Fruit fly (Drosophila melanogaster) whole organism, embryonic: Measurements from ENCODE around the gene Hip14.

ENCODE experiments used
- Ada2b ChIP-seq: fragments of 200-800 bp; sonication (Bioruptor generic); IDR thresholded peaks from 2 replicates; pipeline ENCODE4 v1.3.6; 2022; ENCODE audit warnings: missing biosample characterization, missing genetic modification characterization
- Aef1 ChIP-seq: fragments of 200-800 bp; sonication (Bioruptor generic); IDR thresholded peaks from 3 replicates; pipeline ENCODE4 v1.3.6; 2022; ENCODE audit warnings: missing biosample characterization, missing genetic modification characterization
- Awh ChIP-seq: fragments of 200-800 bp; sonication (Bioruptor generic); IDR thresholded peaks from 2 replicates; pipeline ENCODE4, ENCODE4 v1.3.6; 2022; ENCODE audit warnings: missing biosample characterization, missing genetic modification characterization
- Blimp-1 ChIP-seq: fragments of 200-800 bp; sonication (Bioruptor generic); optimal IDR thresholded peaks from 3 replicates; lab custom pipeline; 2018; ENCODE audit warnings: missing biosample characterization, missing genetic modification characterization, mild to moderate bottlenecking, moderate library complexity, missing genetic modification reagents
- CG10147 ChIP-seq: fragments of 200-800 bp; sonication (Bioruptor generic); optimal IDR thresholded peaks from 2 replicates; lab custom pipeline; 2019; ENCODE audit warnings: missing biosample characterization, mild to moderate bottlenecking, missing genetic modification characterization, moderate library complexity
- CG10959 ChIP-seq: fragments of 200-800 bp; sonication (Bioruptor generic); IDR thresholded peaks from 2 replicates; pipeline ENCODE4 v1.3.6; 2022; ENCODE audit warnings: missing biosample characterization, missing genetic modification characterization
- CG11504 ChIP-seq: fragments of 200-800 bp; sonication (Bioruptor generic); optimal IDR thresholded peaks from 3 replicates; lab custom pipeline; 2019; ENCODE audit warnings: missing biosample characterization, mild to moderate bottlenecking, missing genetic modification characterization, moderate library complexity
- CG12744 ChIP-seq: fragments of 200-800 bp; sonication (Bioruptor generic); optimal IDR thresholded peaks from 2 replicates; lab custom pipeline; 2016; ENCODE audit warnings: missing biosample characterization, missing genetic modification characterization
- CG14014 ChIP-seq: fragments of 200-800 bp; sonication (Bioruptor generic); IDR thresholded peaks from 2 replicates; pipeline ENCODE4 v1.3.6; 2022; ENCODE audit warnings: missing biosample characterization, missing genetic modification characterization
- CG14441 ChIP-seq: fragments of 200-800 bp; sonication (Bioruptor generic); IDR thresholded peaks from 2 replicates; pipeline ENCODE4 v1.3.6; 2022; ENCODE audit warnings: missing biosample characterization, missing genetic modification characterization
- CG15696 ChIP-seq: fragments of 200-800 bp; sonication (Bioruptor generic); optimal IDR thresholded peaks from 2 replicates; lab custom pipeline; 2019; ENCODE audit warnings: missing biosample characterization, mild to moderate bottlenecking, missing genetic modification characterization, moderate library complexity
- CG1792 ChIP-seq: fragments of 200-800 bp; sonication (Bioruptor generic); optimal IDR thresholded peaks from 2 replicates; lab custom pipeline; 2016; ENCODE audit warnings: missing biosample characterization, missing genetic modification characterization
- CG31224 ChIP-seq: fragments of 200-800 bp; sonication (Bioruptor generic); IDR thresholded peaks from 2 replicates; pipeline ENCODE4 v1.3.6; 2022; ENCODE audit warnings: missing biosample characterization, missing genetic modification characterization
- CG3838 ChIP-seq: fragments of 200-800 bp; sonication (Bioruptor generic); optimal IDR thresholded peaks from 3 replicates; lab custom pipeline; 2016; ENCODE audit warnings: missing biosample characterization, missing genetic modification characterization
- CG4404 ChIP-seq: fragments of 200-800 bp; sonication (Bioruptor generic); IDR thresholded peaks from 2 replicates; pipeline ENCODE4 v1.3.6; 2022; ENCODE audit warnings: missing biosample characterization, missing genetic modification characterization
- CG6765 ChIP-seq: fragments of 200-800 bp; sonication (Bioruptor generic); optimal IDR thresholded peaks from 3 replicates; lab custom pipeline; 2017; ENCODE audit warnings: missing biosample characterization, mild to moderate bottlenecking, missing genetic modification characterization
- CG8089 ChIP-seq: fragments of 200-800 bp; sonication (Bioruptor generic); optimal IDR thresholded peaks from 3 replicates; lab custom pipeline; 2016; ENCODE audit warnings: missing biosample characterization, missing genetic modification characterization
- CoRest ChIP-seq: fragments of 200-800 bp; sonication (Bioruptor generic); optimal IDR thresholded peaks from 3 replicates; lab custom pipeline; 2018; ENCODE audit warnings: missing biosample characterization, mild to moderate bottlenecking, missing genetic modification characterization, moderate library complexity
- CrebB ChIP-seq: fragments of 200-800 bp; sonication (Bioruptor generic); optimal IDR thresholded peaks from 3 replicates; lab custom pipeline; 2018; ENCODE audit warnings: missing biosample characterization, mild to moderate bottlenecking, missing genetic modification characterization
- Dfd ChIP-seq, 2 experiments: fragments of >200 bp; optimal IDR thresholded peaks; 2 replicates each; lab custom pipeline; 2017; ENCODE audit warnings: missing biosample characterization in 2 of 2, missing genetic modification characterization in 2 of 2
- E2f1 ChIP-seq: fragments of 200-800 bp; sonication (Bioruptor generic); IDR thresholded peaks from 2 replicates; pipeline ENCODE4 v1.3.6; 2022; ENCODE audit warnings: missing biosample characterization, missing genetic modification characterization
- E2f2 ChIP-seq: fragments of 200-800 bp; sonication (Bioruptor generic); IDR thresholded peaks from 2 replicates; pipeline ENCODE4 v1.3.6; 2022; ENCODE audit warnings: missing biosample characterization, missing genetic modification characterization
- Gsc ChIP-seq: fragments of 200-800 bp; sonication (Bioruptor generic); IDR thresholded peaks from 2 replicates; pipeline ENCODE4 v1.3.6; 2022; ENCODE audit warnings: missing biosample characterization, missing genetic modification characterization
- HLH4C ChIP-seq: fragments of 200-800 bp; sonication (Bioruptor generic); IDR thresholded peaks from 3 replicates; pipeline ENCODE4 v1.3.6; 2022; ENCODE audit warnings: missing biosample characterization, missing genetic modification characterization; ENCODE audit not compliant: partially characterized antibody
- HmgZ ChIP-seq: fragments of 200-800 bp; sonication (Bioruptor generic); optimal IDR thresholded peaks from 2 replicates; lab custom pipeline; 2018; ENCODE audit warnings: missing biosample characterization, mild to moderate bottlenecking, missing genetic modification characterization
- MBD-R2 ChIP-seq: fragments of 200-800 bp; sonication (Bioruptor generic); IDR thresholded peaks from 2 replicates; pipeline ENCODE4 v1.3.6; 2022; ENCODE audit warnings: missing biosample characterization, missing genetic modification characterization
- Nf-YA ChIP-seq: fragments of 200-800 bp; sonication (Bioruptor generic); IDR thresholded peaks from 2 replicates; pipeline ENCODE4 v1.3.6; 2022; ENCODE audit warnings: missing biosample characterization, missing genetic modification characterization
- Oli ChIP-seq: fragments of 200-800 bp; sonication (Bioruptor generic); optimal IDR thresholded peaks from 2 replicates; lab custom pipeline; 2018; ENCODE audit warnings: missing biosample characterization, mild to moderate bottlenecking, missing genetic modification characterization, moderate library complexity
- Sry-β ChIP-seq: fragments of 200-800 bp; sonication (Bioruptor generic); optimal IDR thresholded peaks from 2 replicates; lab custom pipeline; 2018; ENCODE audit warnings: missing biosample characterization, mild to moderate bottlenecking, missing genetic modification characterization, moderate library complexity
- Taf1 ChIP-seq: fragments of 200-800 bp; sonication (Bioruptor generic); IDR thresholded peaks from 2 replicates; pipeline ENCODE4 v1.3.6; 2022; ENCODE audit warnings: missing biosample characterization, missing genetic modification characterization
- Tbp ChIP-seq: fragments of >200 bp; optimal IDR thresholded peaks from 2 replicates; lab custom pipeline; 2018; ENCODE audit warnings: missing biosample characterization, missing genetic modification characterization
- Vsx1 ChIP-seq: fragments of 200-800 bp; sonication (Bioruptor generic); optimal IDR thresholded peaks from 2 replicates; lab custom pipeline; 2017; ENCODE audit warnings: missing biosample characterization, mild to moderate bottlenecking, missing genetic modification characterization, missing genetic modification reagents
- chm ChIP-seq: fragments of 200-800 bp; sonication (Bioruptor generic); IDR thresholded peaks from 2 replicates; pipeline ENCODE4 v1.3.6; 2022; ENCODE audit warnings: missing biosample characterization, missing genetic modification characterization
- cwo ChIP-seq: fragments of 200-800 bp; sonication (Bioruptor generic); optimal IDR thresholded peaks from 3 replicates; lab custom pipeline; 2017; ENCODE audit warnings: missing biosample characterization, missing genetic modification characterization, mild to moderate bottlenecking, moderate library complexity, missing genetic modification reagents
- danr ChIP-seq: fragments of 200-800 bp; sonication (Bioruptor generic); IDR thresholded peaks from 2 replicates; pipeline ENCODE4 v1.3.6; 2022; ENCODE audit warnings: missing biosample characterization, missing genetic modification characterization
- dysf ChIP-seq: fragments of 200-800 bp; sonication (Bioruptor generic); IDR thresholded peaks from 3 replicates; pipeline ENCODE4 v1.3.6; 2022; ENCODE audit warnings: missing biosample characterization, missing genetic modification characterization
- fd96Cb ChIP-seq: fragments of 200-800 bp; sonication (Bioruptor generic); optimal IDR thresholded peaks from 2 replicates; lab custom pipeline; 2018; ENCODE audit warnings: missing biosample characterization, mild to moderate bottlenecking, missing genetic modification characterization, moderate library complexity
- kni ChIP-seq: fragments of 200-800 bp; sonication (Bioruptor generic); optimal IDR thresholded peaks from 3 replicates; lab custom pipeline; 2017; ENCODE audit warnings: mild to moderate bottlenecking, missing biosample characterization, missing genetic modification reagents, missing genetic modification characterization
- luna ChIP-seq: fragments of 200-800 bp; sonication (Bioruptor generic); optimal IDR thresholded peaks from 2 replicates; lab custom pipeline; 2016; ENCODE audit warnings: missing biosample characterization, missing genetic modification characterization
- pb ChIP-seq: fragments of 200-800 bp; sonication (Bioruptor generic); optimal IDR thresholded peaks from 3 replicates; lab custom pipeline; 2016; ENCODE audit warnings: missing biosample characterization, missing genetic modification characterization
- psq ChIP-seq: fragments of 200-800 bp; sonication (Bioruptor generic); optimal IDR thresholded peaks from 2 replicates; lab custom pipeline; 2017; ENCODE audit warnings: missing biosample characterization, missing genetic modification characterization
- salm ChIP-seq: fragments of 200-800 bp; sonication (Bioruptor generic); optimal IDR thresholded peaks from 2 replicates; lab custom pipeline; 2018; ENCODE audit warnings: missing biosample characterization, mild to moderate bottlenecking, missing genetic modification characterization
- schlank ChIP-seq: fragments of 200-800 bp; sonication (Bioruptor generic); optimal IDR thresholded peaks from 2 replicates; lab custom pipeline; 2018; ENCODE audit warnings: missing biosample characterization, mild to moderate bottlenecking, missing genetic modification characterization
- shn ChIP-seq: fragments of 200-800 bp; sonication (Bioruptor generic); optimal IDR thresholded peaks from 3 replicates; lab custom pipeline; 2016; ENCODE audit warnings: missing biosample characterization, missing genetic modification characterization
- sug ChIP-seq: fragments of 200-800 bp; optimal IDR thresholded peaks from 2 replicates; lab custom pipeline; 2019; ENCODE audit warnings: missing biosample characterization, mild to moderate bottlenecking, missing genetic modification characterization, moderate library complexity
- tap ChIP-seq: fragments of 200-800 bp; optimal IDR thresholded peaks from 3 replicates; lab custom pipeline; 2019; ENCODE audit warnings: missing biosample characterization, mild to moderate bottlenecking, missing genetic modification characterization, moderate library complexity
- zen ChIP-seq: fragments of 200-800 bp; sonication (Bioruptor generic); optimal IDR thresholded peaks from 3 replicates; lab custom pipeline; 2018; ENCODE audit warnings: missing biosample characterization, mild to moderate bottlenecking, missing genetic modification characterization, moderate library complexity
- zen2 ChIP-seq: fragments of 200-800 bp; sonication (Bioruptor generic); IDR thresholded peaks from 3 replicates; pipeline ENCODE4 v1.3.6; 2022; ENCODE audit warnings: missing biosample characterization, missing genetic modification characterization; ENCODE audit not compliant: partially characterized antibody
- zf30C ChIP-seq: fragments of 200-800 bp; sonication (Bioruptor generic); optimal IDR thresholded peaks from 3 replicates; lab custom pipeline; 2018; ENCODE audit warnings: missing biosample characterization, mild to moderate bottlenecking, missing genetic modification characterization

Hip14 gene

DNA sequence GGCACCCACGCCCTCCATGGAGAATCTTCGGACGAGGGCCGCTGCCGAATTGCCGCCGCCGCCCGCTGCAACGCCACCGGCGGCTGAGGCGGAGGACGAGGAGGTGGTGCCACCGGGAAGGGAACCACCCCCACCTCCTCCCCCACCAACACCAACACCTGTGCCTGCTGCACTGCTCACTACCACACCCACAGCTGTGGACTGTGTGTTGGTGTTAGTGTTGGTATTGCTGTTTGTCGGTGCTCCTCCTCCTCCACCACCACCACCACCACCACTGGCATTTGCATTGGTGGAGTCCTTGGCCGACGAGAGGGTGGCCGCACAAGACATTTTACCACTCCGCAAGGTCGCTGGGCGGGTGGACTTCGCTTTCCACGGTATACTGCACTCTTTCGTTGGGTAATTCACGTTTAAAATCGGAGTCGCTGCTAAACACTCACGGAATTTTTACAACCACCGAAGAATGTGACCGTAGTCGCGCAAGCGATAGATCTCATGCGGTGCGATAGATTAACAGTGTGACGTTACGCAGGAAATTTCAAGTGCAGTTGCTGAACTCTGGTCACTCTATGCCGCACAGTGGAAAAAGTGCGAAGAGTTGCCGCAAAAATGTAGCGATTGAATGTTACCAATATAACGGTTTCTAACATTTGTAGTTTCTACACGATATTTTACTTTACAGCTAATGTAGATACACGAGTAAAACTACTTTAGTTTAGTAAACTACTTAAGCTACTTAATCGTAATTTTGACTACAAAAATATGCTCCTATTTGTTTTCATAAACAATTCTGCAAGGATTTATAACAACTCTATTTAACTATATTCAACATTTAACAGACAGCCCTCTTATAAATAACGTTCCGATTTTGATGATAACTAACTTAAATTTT is 23.5 kb downstream of the Hip14 start, which contains the start of gene mib1 (continued):
- TF ChIP-seq shn (GFP tag; lab: Kevin White, UChicago) (peak; percentile 27), Dfd (GFP tag; optimal IDR thresholded peaks at IDR 0.05; lab: Kevin White, UChicago) (no peak), E2f2 (GFP tag; lab: Robert Waterston, UW) (peak; percentile 23; the same call in 1 of the 2 replicates), CG1792 (GFP tag; lab: Kevin White, UChicago) (no peak), salm (tag; lab: Kevin White, UChicago) (no peak), Sry-β (GFP tag; lab: Kevin White, UChicago) (peak; percentile 58), MBD-R2 (peak; percentile 81; the same call in 1 of the 2 replicates), CG12744 (GFP tag; lab: Kevin White, UChicago) (no peak), tap (no peak), E2f1 (GFP tag; lab: Robert Waterston, UW) (no peak), schlank (tag; lab: Kevin White, UChicago) (no peak), CG3838 (GFP tag; lab: Kevin White, UChicago) (no peak), Nf-YA (GFP tag; lab: Robert Waterston, UW) (no peak; the same call in 1 of the 2 replicates), HmgZ (peak; percentile 89), CG10147 (GFP tag; lab: Kevin White, UChicago) (peak; percentile 51), Ada2b (no peak), Oli (tag; lab: Kevin White, UChicago) (no peak), Aef1 (GFP tag; lab: Robert Waterston, UW) (0 out of 3 replicates have a peak, but pooled peaks have one; percentile 19), pb (GFP tag; lab: Kevin White, UChicago) (no peak), CoRest (peak; percentile 39), zf30C (GFP tag; lab: Kevin White, UChicago) (peak; percentile 19), zen (no peak), CG31224 (GFP tag; lab: Robert Waterston, UW) (no peak), HLH4C (GFP tag; lab: Robert Waterston, UW) (peak; percentile 84), CG15696 (no peak), kni (GFP tag; lab: Kevin White, UChicago) (peak; percentile 40), psq (GFP tag; lab: Kevin White, UChicago) (peak; percentile 11), luna (GFP tag; lab: Kevin White, UChicago) (no peak), Tbp (no peak), Blimp-1 (GFP tag; lab: Kevin White, UChicago) (peak; percentile 18), CG14014 (GFP tag; lab: Robert Waterston, UW) (0 out of 2 replicates have a peak, but pooled peaks have one; percentile 24), dysf (GFP tag; lab: Robert Waterston, UW) (peak; percentile 27; the same call in 1 of the 3 replicates), zen2 (GFP tag; lab: Robert Waterston, UW) (no peak; the same call in none of the 3 replicates), Gsc (GFP tag; lab: Robert Waterston, UW) (no peak), CrebB (tag; lab: Kevin White, UChicago) (peak; percentile 74), CG4404 (GFP tag; lab: Robert Waterston, UW) (no peak), fd96Cb (no peak), Taf1 (GFP tag; lab: Robert Waterston, UW) (no peak), CG14441 (GFP tag; lab: Robert Waterston, UW) (0 out of 2 replicates have a peak, but pooled peaks have one; percentile 5), Awh (GFP tag; lab: Robert Waterston, UW) (0 out of 2 replicates have a peak, but pooled peaks have one; percentile 6), CG11504 (tag; lab: Kevin White, UChicago) (peak; percentile 55), sug (peak; percentile 75), chm (GFP tag; lab: Robert Waterston, UW) (peak; percentile 68; the same call in 1 of the 2 replicates), CG10959 (no peak), CG8089 (GFP tag; lab: Kevin White, UChicago) (no peak), Vsx1 (GFP tag; lab: Kevin White, UChicago) (no peak), cwo (peak; percentile 3), CG6765 (GFP tag; lab: Kevin White, UChicago) (no peak), danr (GFP tag; lab: Robert Waterston, UW) (no peak)
